Fruit fly (Drosophila melanogaster) whole organism, embryonic: ENCODE measurements around the gene Gem3.

Source experiments
- C15 ChIP-seq: fragments of 200-800 bp; sonication (Bioruptor generic); IDR thresholded peaks from 3 replicates; pipeline ENCODE4 v1.3.6; 2022; ENCODE audit warnings: missing biosample characterization, missing genetic modification characterization
- CG10321 ChIP-seq: fragments of 200-800 bp; sonication (Bioruptor generic); IDR thresholded peaks from 2 replicates; pipeline ENCODE4 v1.3.6; 2022; ENCODE audit warnings: missing biosample characterization, missing genetic modification characterization
- CG11247 ChIP-seq: fragments of 200-800 bp; sonication (Bioruptor generic); IDR thresholded peaks from 2 replicates; pipeline ENCODE4 v1.3.6; 2022; ENCODE audit warnings: missing biosample characterization, missing genetic modification characterization
- CG12236 ChIP-seq: fragments of 200-800 bp; sonication (Bioruptor generic); optimal IDR thresholded peaks from 2 replicates; lab custom pipeline; 2016; ENCODE audit warnings: missing biosample characterization, missing genetic modification characterization
- CG14014 ChIP-seq: fragments of 200-800 bp; sonication (Bioruptor generic); IDR thresholded peaks from 2 replicates; pipeline ENCODE4 v1.3.6; 2022; ENCODE audit warnings: missing biosample characterization, missing genetic modification characterization
- CG18011 ChIP-seq: fragments of 200-800 bp; sonication (Bioruptor generic); optimal IDR thresholded peaks from 2 replicates; lab custom pipeline; 2017; ENCODE audit warnings: missing biosample characterization, missing genetic modification characterization, mild to moderate bottlenecking, moderate library complexity, missing genotype
- CG2712 ChIP-seq: fragments of 200-800 bp; optimal IDR thresholded peaks from 3 replicates; lab custom pipeline; 2019; ENCODE audit warnings: missing biosample characterization, mild to moderate bottlenecking, missing genetic modification characterization, moderate library complexity
- CG2889 ChIP-seq: fragments of 200-800 bp; sonication (Bioruptor generic); IDR thresholded peaks from 3 replicates; pipeline ENCODE4 v1.3.6; 2022; ENCODE audit warnings: missing biosample characterization, missing genetic modification characterization
- CG3281 ChIP-seq: fragments of 200-800 bp; sonication (Bioruptor generic); optimal IDR thresholded peaks from 3 replicates; lab custom pipeline; 2017; ENCODE audit warnings: missing biosample characterization, mild to moderate bottlenecking, missing genetic modification characterization
- CG4404 ChIP-seq: fragments of 200-800 bp; sonication (Bioruptor generic); IDR thresholded peaks from 2 replicates; pipeline ENCODE4 v1.3.6; 2022; ENCODE audit warnings: missing biosample characterization, missing genetic modification characterization
- CG6813 ChIP-seq: fragments of 200-800 bp; sonication (Bioruptor generic); optimal IDR thresholded peaks from 2 replicates; lab custom pipeline; 2017; ENCODE audit warnings: missing biosample characterization, missing genetic modification characterization, mild to moderate bottlenecking, moderate library complexity, missing genetic modification reagents
- Ets65A ChIP-seq: fragments of 200-800 bp; sonication (Bioruptor generic); peaks from one replicate; lab custom pipeline; 2016; ENCODE audit warnings: missing biosample characterization, missing genetic modification characterization
- Fer1 ChIP-seq: fragments of 200-800 bp; sonication (Bioruptor generic); optimal IDR thresholded peaks from 2 replicates; lab custom pipeline; 2017; ENCODE audit warnings: missing biosample characterization, mild to moderate bottlenecking, missing genetic modification characterization
- Fer2 ChIP-seq: fragments of 200-800 bp; sonication (Bioruptor generic); optimal IDR thresholded peaks from 2 replicates; lab custom pipeline; 2018; ENCODE audit warnings: missing biosample characterization, mild to moderate bottlenecking, missing genetic modification characterization, moderate library complexity
- Jarid2 ChIP-seq: fragments of 200-800 bp; sonication (Bioruptor generic); optimal IDR thresholded peaks from 3 replicates; lab custom pipeline; 2017; ENCODE audit warnings: mild to moderate bottlenecking, missing biosample characterization, missing genetic modification reagents, missing genetic modification characterization
- MTF-1 ChIP-seq: fragments of 200-800 bp; sonication (Bioruptor generic); optimal IDR thresholded peaks from 2 replicates; lab custom pipeline; 2018; ENCODE audit warnings: missing biosample characterization, mild to moderate bottlenecking, missing genetic modification characterization, borderline replicate concordance
- Mes4 ChIP-seq: fragments of 200-800 bp; sonication (Bioruptor generic); optimal IDR thresholded peaks from 2 replicates; lab custom pipeline; 2016; ENCODE audit warnings: missing biosample characterization, missing genetic modification characterization
- Neu2 ChIP-seq: fragments of 200-800 bp; sonication (Bioruptor generic); optimal IDR thresholded peaks from 3 replicates; lab custom pipeline; 2016; ENCODE audit warnings: missing biosample characterization, missing genetic modification characterization, borderline replicate concordance
- PHDP ChIP-seq: fragments of 200-800 bp; sonication (Bioruptor generic); optimal IDR thresholded peaks from 3 replicates; lab custom pipeline; 2018; ENCODE audit warnings: missing biosample characterization, mild to moderate bottlenecking, missing genetic modification characterization, moderate library complexity
- Six4 ChIP-seq: fragments of 200-800 bp; sonication (Bioruptor generic); optimal IDR thresholded peaks from 2 replicates; lab custom pipeline; 2016; ENCODE audit warnings: missing biosample characterization, missing genetic modification characterization
- Trl ChIP-seq, 3 experiments: fragments of >200 bp in 2 of 3; fragments of 200-800 bp in 1 of 3; sonication (Bioruptor generic) in 1 of 3; optimal IDR thresholded peaks; 2 replicates in 1 of 3; 3 replicates in 2 of 3; lab custom pipeline; 2016 to 2017; ENCODE audit warnings: missing biosample characterization in 1 of 3, missing genetic modification characterization in 1 of 3
- Usf ChIP-seq: fragments of 200-800 bp; sonication (Bioruptor generic); optimal IDR thresholded peaks from 2 replicates; lab custom pipeline; 2017; ENCODE audit warnings: missing genotype, missing biosample characterization, missing genetic modification characterization
- Vsx1 ChIP-seq: fragments of 200-800 bp; sonication (Bioruptor generic); optimal IDR thresholded peaks from 2 replicates; lab custom pipeline; 2017; ENCODE audit warnings: missing biosample characterization, mild to moderate bottlenecking, missing genetic modification characterization, missing genetic modification reagents
- ap ChIP-seq: fragments of 200-800 bp; sonication (Bioruptor generic); IDR thresholded peaks from 2 replicates; pipeline ENCODE4 v1.3.6; 2022; ENCODE audit warnings: missing biosample characterization, missing genetic modification characterization
- bab2 ChIP-seq: fragments of 200-800 bp; sonication (Bioruptor generic); optimal IDR thresholded peaks from 2 replicates; lab custom pipeline; 2016; ENCODE audit warnings: missing biosample characterization, missing genetic modification characterization
- chinmo ChIP-seq: fragments of 200-800 bp; sonication (Bioruptor generic); IDR thresholded peaks from 4 replicates; pipeline ENCODE4 v1.3.6; 2022; ENCODE audit warnings: missing biosample characterization, missing genetic modification characterization; ENCODE audit not compliant: partially characterized antibody
- dmrt99B ChIP-seq: fragments of 200-800 bp; sonication (Bioruptor generic); optimal IDR thresholded peaks from 2 replicates; lab custom pipeline; 2018; ENCODE audit warnings: missing biosample characterization, mild to moderate bottlenecking, missing genetic modification characterization, moderate library complexity
- emc ChIP-seq: fragments of 200-800 bp; sonication (Bioruptor generic); optimal IDR thresholded peaks from 2 replicates; lab custom pipeline; 2016; ENCODE audit warnings: missing biosample characterization, missing genetic modification characterization
- gem ChIP-seq: fragments of 200-800 bp; sonication (Bioruptor generic); optimal IDR thresholded peaks from 2 replicates; lab custom pipeline; 2019; ENCODE audit warnings: missing biosample characterization, mild to moderate bottlenecking, missing genetic modification characterization, moderate library complexity
- grau ChIP-seq: fragments of 200-800 bp; optimal IDR thresholded peaks from 3 replicates; lab custom pipeline; 2019; ENCODE audit warnings: missing biosample characterization, mild to moderate bottlenecking, missing genetic modification characterization, moderate library complexity
- gsb-n ChIP-seq: fragments of 200-800 bp; sonication (Bioruptor generic); optimal IDR thresholded peaks from 3 replicates; lab custom pipeline; 2018; ENCODE audit warnings: missing biosample characterization, mild to moderate bottlenecking, missing genetic modification characterization
- hbn ChIP-seq: fragments of 200-800 bp; sonication (Bioruptor generic); IDR thresholded peaks from 2 replicates; pipeline ENCODE4 v1.3.6; 2022; ENCODE audit warnings: missing biosample characterization, missing genetic modification characterization; ENCODE audit not compliant: partially characterized antibody
- jing ChIP-seq: fragments of 200-800 bp; sonication (Bioruptor generic); optimal IDR thresholded peaks from 2 replicates; lab custom pipeline; 2018; ENCODE audit warnings: missing biosample characterization, mild to moderate bottlenecking, missing genetic modification characterization
- lab ChIP-seq: fragments of 200-800 bp; sonication (Bioruptor generic); optimal IDR thresholded peaks from 3 replicates; lab custom pipeline; 2017; ENCODE audit warnings: missing biosample characterization, missing genetic modification characterization, mild to moderate bottlenecking, moderate library complexity, missing genetic modification reagents
- otp ChIP-seq: fragments of 200-800 bp; sonication (Bioruptor generic); IDR thresholded peaks from 3 replicates; pipeline ENCODE4, ENCODE4 v1.3.6; 2022; ENCODE audit warnings: missing biosample characterization, missing genetic modification characterization
- p53 ChIP-seq: fragments of 200-800 bp; sonication (Bioruptor generic); optimal IDR thresholded peaks from 2 replicates; lab custom pipeline; 2016; ENCODE audit warnings: missing biosample characterization, missing genetic modification characterization
- stwl ChIP-seq: fragments of 200-800 bp; sonication (Bioruptor generic); optimal IDR thresholded peaks from 3 replicates; lab custom pipeline; 2018; ENCODE audit warnings: missing biosample characterization, mild to moderate bottlenecking, missing genetic modification characterization, moderate library complexity
- unc-4 ChIP-seq: fragments of 200-800 bp; sonication (Bioruptor generic); IDR thresholded peaks from 2 replicates; pipeline ENCODE4 v1.3.6; 2022; ENCODE audit warnings: missing biosample characterization, missing genetic modification characterization; ENCODE audit not compliant: partially characterized antibody
- unpg ChIP-seq: fragments of 200-800 bp; sonication (Bioruptor generic); optimal IDR thresholded peaks from 3 replicates; lab custom pipeline; 2018; ENCODE audit warnings: missing biosample characterization, mild to moderate bottlenecking, missing genetic modification characterization, moderate library complexity
- vvl ChIP-seq: fragments of 200-800 bp; sonication (Bioruptor generic); IDR thresholded peaks from 2 replicates; pipeline ENCODE4 v1.3.6; 2022; ENCODE audit warnings: missing biosample characterization, missing genetic modification characterization

The Gem3 gene

dm6 chr3L:10482477-10482876, 19.6 kb upstream of the Gem3 start (continued):
- TF ChIP-seq Fer1 (GFP tag; lab: Kevin White, UChicago): peak; percentile 49
- TF ChIP-seq CG2712 (tag; lab: Kevin White, UChicago): peak; percentile 17
- 0 out of 2 replicates have a peak, but pooled peaks have one; percentile 33 for TF ChIP-seq CG14014 (GFP tag; lab: Robert Waterston, UW)
- TF ChIP-seq gem: peak; percentile 49
- TF ChIP-seq CG3281: peak; percentile 35

dm6 chr3L:10481112-10481511, 18.2 kb upstream of the Gem3 start, which contains the start of gene Rbfox1:
Gene Rbfox1, plus strand, starts transcription at chr3L:10481412.
- TF ChIP-seq chinmo (GFP tag; lab: Robert Waterston, UW): 0 out of 4 replicates have a peak, but pooled peaks have one; percentile 54
- no peak for TF ChIP-seq gsb-n
- peak; percentile 46 for TF ChIP-seq Jarid2

dm6 chr3L:10478214-10478613, 15.3 kb upstream of the Gem3 start, which contains the start of gene CG46430:
Gene CG46430, plus strand, starts transcription at chr3L:10478514.
- no peak for TF ChIP-seq Trl (optimal IDR thresholded peaks at IDR 0.05; lab: Kevin White, UChicago)
- TF ChIP-seq Trl (GFP tag; optimal IDR thresholded peaks at IDR 0.05; lab: Kevin White, UChicago): no peak
- peak; percentile 65 for TF ChIP-seq Ets65A (GFP tag; lab: Kevin White, UChicago)
- no peak for TF ChIP-seq Neu2 (GFP tag; lab: Kevin White, UChicago)

- TF ChIP-seq jing (GFP tag; lab: Kevin White, UChicago): no peak
- TF ChIP-seq unpg (GFP tag; lab: Kevin White, UChicago): no peak
These were observed 2.0 kb upstream of the Gem3 start, which contains the start of gene S-Lap3 for dm6 chr3L:10464887-10465286. Gene S-Lap3, plus strand, starts transcription at chr3L:10465187.

dm6 chr3L:10459076-10459475, 3.8 kb downstream of the Gem3 start:
- TF ChIP-seq CG4404 (GFP tag; lab: Robert Waterston, UW) (no peak), CG10321 (GFP tag; lab: Robert Waterston, UW) (no peak), C15 (GFP tag; lab: Robert Waterston, UW) (no peak), bab2 (GFP tag; lab: Kevin White, UChicago) (no peak), unc-4 (GFP tag; lab: Robert Waterston, UW) (no peak), Mes4 (GFP tag; lab: Kevin White, UChicago) (no peak), otp (GFP tag; lab: Robert Waterston, UW) (no peak), Usf (GFP tag; lab: Kevin White, UChicago) (no peak), CG2889 (GFP tag; lab: Robert Waterston, UW) (no peak), ap (GFP tag; lab: Robert Waterston, UW) (no peak), PHDP (tag; lab: Kevin White, UChicago) (no peak)

- TF ChIP-seq MTF-1 (GFP tag; lab: Kevin White, UChicago) (no peak), Vsx1 (GFP tag; lab: Kevin White, UChicago) (no peak), Fer1 (GFP tag; lab: Kevin White, UChicago) (no peak), Six4 (GFP tag; lab: Kevin White, UChicago) (no peak), stwl (no peak), lab (GFP tag; lab: Kevin White, UChicago) (no peak), dmrt99B (tag; lab: Kevin White, UChicago) (no peak), chinmo (GFP tag; lab: Robert Waterston, UW) (0 out of 4 replicates have a peak, but pooled peaks have one; percentile 71), vvl (GFP tag; lab: Robert Waterston, UW) (peak; percentile 65), p53 (no peak), grau (no peak), emc (GFP tag; lab: Kevin White, UChicago) (no peak), CG18011 (GFP tag; lab: Kevin White, UChicago) (no peak), CG11247 (GFP tag; lab: Robert Waterston, UW) (no peak), CG6813 (GFP tag; lab: Kevin White, UChicago) (no peak), ap (GFP tag; lab: Robert Waterston, UW) (no peak), Fer2 (tag; lab: Kevin White, UChicago) (no peak), hbn (no peak), CG12236 (no peak)
These were observed 13.2 kb downstream of the Gem3 start for dm6 chr3L:10449725-10450124.
